Fruit fly (Drosophila melanogaster) Kc167 (cell line): ENCODE results near the gene Jhbp12.
A peak's percentile ranks its signal among the peaks of the same experiment; 100 is the strongest.

Source experiments
- Myc ChIP-seq: fragments of >200 bp; optimal IDR thresholded peaks from 2 replicates; lab custom pipeline; 2017; ENCODE audit warnings: missing external identifiers
- Sin3A ChIP-seq: fragments of >200 bp; optimal IDR thresholded peaks from 2 replicates; lab custom pipeline; 2018; ENCODE audit warnings: missing external identifiers
- h ChIP-seq: fragments of >200 bp; optimal IDR thresholded peaks from 3 replicates; lab custom pipeline; 2018; ENCODE audit warnings: missing external identifiers
- insv ChIP-seq: fragments of >200 bp; optimal IDR thresholded peaks from 3 replicates; lab custom pipeline; 2018; ENCODE audit warnings: missing external identifiers
- psq ChIP-seq: fragments of >200 bp; optimal IDR thresholded peaks from 2 replicates; lab custom pipeline; 2017; ENCODE audit warnings: missing external identifiers
- ttk ChIP-seq: sonication (Bioruptor generic); optimal IDR thresholded peaks from 2 replicates; lab custom pipeline; 2017; ENCODE audit warnings: missing external identifiers

dm6 chr3R:24564799-24565344 lies 40.3 kb downstream of the Jhbp12 start:
- TF ChIP-seq Sin3A (lab: Kevin White, UChicago), result no peak
- TF ChIP-seq Myc (lab: Kevin White, UChicago), result no peak
- TF ChIP-seq psq (lab: Kevin White, UChicago), result peak; percentile 11
- TF ChIP-seq h, result no peak
- no peak for TF ChIP-seq ttk (lab: Kevin White, UChicago)
- TF ChIP-seq insv (lab: Kevin White, UChicago), result no peak
